Fruit fly (Drosophila melanogaster): Measurements from ENCODE around the gene CG5391.

- TF ChIP-seq CG8478 (optimal IDR thresholded peaks at IDR 0.05) (no peak), pan (optimal IDR thresholded peaks at IDR 0.05) (no peak), psq (optimal IDR thresholded peaks at IDR 0.05) (no peak), usp (GFP tag; optimal IDR thresholded peaks at IDR 0.05) (no peak), EcR (GFP tag; optimal IDR thresholded peaks at IDR 0.05) (no peak)
Observed at dm6 chr3R:22328665-22329350, 5.1 kb downstream of the CG5391 start, which contains the start of gene CG7080.

Measured in whole organism.